Worm (Caenorhabditis elegans): ENCODE measurements around the gene T12D8.10.

- TF ChIP-seq athp-1 (tag; optimal IDR thresholded peaks at IDR 0.05): no peak
- TF ChIP-seq Y95B8A.8 (GFP tag; IDR thresholded peaks at IDR 0.05): peak; percentile 57
- no peak for TF ChIP-seq akir-1 (GFP tag; optimal IDR thresholded peaks at IDR 0.05)
- no peak for TF ChIP-seq mxl-1 (tag; optimal IDR thresholded peaks at IDR 0.05)
Measured at ce11 chrIII:13625650-13626430, 16.3 kb downstream of the T12D8.10 start.

All from whole organism, young adult.